Fruit fly (Drosophila melanogaster): Measurements from ENCODE around the gene CG5466.
A peak's percentile ranks its signal among the peaks of the same experiment; 100 is the strongest.

CG5466 gene

DNA sequence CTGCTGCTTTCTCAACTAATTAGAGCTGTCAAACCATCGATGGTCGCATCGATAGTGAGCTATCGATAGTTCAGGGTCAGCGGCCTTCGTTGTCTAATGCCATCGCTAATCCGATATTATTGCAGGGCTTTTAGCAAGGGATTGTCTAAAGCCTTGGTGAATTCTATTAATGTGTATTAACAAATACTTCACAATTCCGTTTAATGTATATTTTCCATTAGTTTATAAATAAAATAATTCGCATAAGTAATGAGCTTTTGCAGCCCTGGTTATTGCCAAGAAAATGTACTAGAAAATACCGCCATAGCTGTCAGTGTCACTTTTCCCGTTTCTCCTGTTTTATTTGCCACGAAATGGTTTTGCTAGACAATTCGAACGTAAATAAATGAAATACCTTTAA is 37.9 kb upstream of the CG5466 start, which contains the start of the genes EloB and Srp14 (continued):
- TF ChIP-seq CG30403 (GFP tag; optimal IDR thresholded peaks at IDR 0.05) = peak; percentile 90
- peak; percentile 68 for TF ChIP-seq CG33557 (GFP tag; optimal IDR thresholded peaks at IDR 0.05)
- peak; percentile 89 for TF ChIP-seq slbo (GFP tag; IDR thresholded peaks at IDR 0.05)
- TF ChIP-seq CG15269 (tag; optimal IDR thresholded peaks at IDR 0.05) = no peak
- TF ChIP-seq E2f1 (GFP tag; IDR thresholded peaks at IDR 0.05) = peak; percentile 77
- peak; percentile 92 for TF ChIP-seq Rfx (GFP tag; IDR thresholded peaks at IDR 0.05)
- no peak for TF ChIP-seq CG15073 (GFP tag; optimal IDR thresholded peaks at IDR 0.05)
- TF ChIP-seq gce (GFP tag; IDR thresholded peaks at IDR 0.05) = no peak
- TF ChIP-seq sisA (GFP tag; IDR thresholded peaks at IDR 0.05) = peak; percentile 60
- peak; percentile 31 for TF ChIP-seq MTF-1 (GFP tag; optimal IDR thresholded peaks at IDR 0.05; ENCODE audit: borderline replicate concordance)
- no peak for TF ChIP-seq CG1832 (GFP tag; optimal IDR thresholded peaks at IDR 0.05)
- TF ChIP-seq Ptx1 (GFP tag; IDR thresholded peaks at IDR 0.05) = peak; percentile 80
- TF ChIP-seq CG17359 (tag; optimal IDR thresholded peaks at IDR 0.05) = peak; percentile 74
- TF ChIP-seq Deaf1 (tag; optimal IDR thresholded peaks at IDR 0.05) = no peak
- peak; percentile 88 for TF ChIP-seq phol (tag; optimal IDR thresholded peaks at IDR 0.05)
- TF ChIP-seq Hmr (GFP tag; optimal IDR thresholded peaks at IDR 0.05) = no peak
- TF ChIP-seq CG8359 (GFP tag; optimal IDR thresholded peaks at IDR 0.05; ENCODE audit: borderline replicate concordance) = no peak
- no peak for TF ChIP-seq Sox100B (GFP tag; optimal IDR thresholded peaks at IDR 0.05)
- TF ChIP-seq corto (GFP tag; optimal IDR thresholded peaks at IDR 0.05) = no peak
- no peak for TF ChIP-seq fru (optimal IDR thresholded peaks at IDR 0.05)
- peak; percentile 87 for TF ChIP-seq sob (GFP tag; IDR thresholded peaks at IDR 0.05)
- TF ChIP-seq sug (tag; optimal IDR thresholded peaks at IDR 0.05) = peak; percentile 87
- TF ChIP-seq org-1 (GFP tag; optimal IDR thresholded peaks at IDR 0.05) = peak; percentile 1
- peak; percentile 91 for TF ChIP-seq Dbx (GFP tag; IDR thresholded peaks at IDR 0.05)
- TF ChIP-seq al (GFP tag; IDR thresholded peaks at IDR 0.05) = peak; percentile 78
- TF ChIP-seq CG13296 (GFP tag; optimal IDR thresholded peaks at IDR 0.05) = peak; percentile 81
- peak; percentile 68 for TF ChIP-seq ERR (GFP tag; optimal IDR thresholded peaks at IDR 0.05)
- TF ChIP-seq bcd (GFP tag; optimal IDR thresholded peaks at IDR 0.05) = peak; percentile 72
- peak; percentile 91 for TF ChIP-seq row (GFP tag; IDR thresholded peaks at IDR 0.05)
- peak; percentile 45 for TF ChIP-seq CG6683 (GFP tag; optimal IDR thresholded peaks at IDR 0.05)
- TF ChIP-seq zen2 (GFP tag; IDR thresholded peaks at IDR 0.05; ENCODE audit: partially characterized antibody) = peak; percentile 96
- peak; percentile 99 for TF ChIP-seq BEAF-32 (GFP tag; optimal IDR thresholded peaks at IDR 0.05)
- peak; percentile 85 for TF ChIP-seq CG9727 (GFP tag; optimal IDR thresholded peaks at IDR 0.05)
- peak; percentile 54 for TF ChIP-seq ssp (GFP tag; IDR thresholded peaks at IDR 0.05)
- TF ChIP-seq inv (GFP tag; IDR thresholded peaks at IDR 0.05; ENCODE audit: partially characterized antibody) = peak; percentile 97
- TF ChIP-seq zen (tag; optimal IDR thresholded peaks at IDR 0.05) = peak; percentile 85
- TF ChIP-seq Fer1 (GFP tag; optimal IDR thresholded peaks at IDR 0.05) = peak; percentile 78
- TF ChIP-seq CG4854 (GFP tag; optimal IDR thresholded peaks at IDR 0.05) = peak; percentile 67
- peak; percentile 91 for TF ChIP-seq Ets97D (GFP tag; optimal IDR thresholded peaks at IDR 0.05)
- TF ChIP-seq Side (GFP tag; optimal IDR thresholded peaks at IDR 0.05) = peak; percentile 53
- TF ChIP-seq Dref (GFP tag; IDR thresholded peaks at IDR 0.05) = peak; percentile 95
- peak; percentile 70 for TF ChIP-seq slp2 (GFP tag; optimal IDR thresholded peaks at IDR 0.05)
- TF ChIP-seq eyg (GFP tag; optimal IDR thresholded peaks at IDR 0.05) = peak; percentile 33
- peak; percentile 55; the same call in 1 of the 2 replicates for TF ChIP-seq ttk (GFP tag; IDR thresholded peaks at IDR 0.05)
- TF ChIP-seq CG4707 (GFP tag; optimal IDR thresholded peaks at IDR 0.05) = peak; percentile 35
- peak; percentile 84 for TF ChIP-seq CG11456 (GFP tag; IDR thresholded peaks at IDR 0.05)
- TF ChIP-seq Rx (GFP tag; IDR thresholded peaks at IDR 0.05) = no peak
- TF ChIP-seq gt (GFP tag; IDR thresholded peaks at IDR 0.05) = no peak; the same call in 1 of the 2 replicates
- TF ChIP-seq schlank (tag; optimal IDR thresholded peaks at IDR 0.05) = peak; percentile 47
- peak; percentile 69 for TF ChIP-seq CG9609 (GFP tag; optimal IDR thresholded peaks at IDR 0.05)
- peak; percentile 53 for TF ChIP-seq CG32772 (GFP tag; IDR thresholded peaks at IDR 0.05)
- TF ChIP-seq HmgZ (tag; optimal IDR thresholded peaks at IDR 0.05) = peak; percentile 90
